Worm (Caenorhabditis elegans) whole organism, midembryonic: ENCODE results near the gene fbxa-75.

Experiments used
- T22C8.4 ChIP-seq: fragments of 200-800 bp; sonication (Bioruptor generic); IDR thresholded peaks from 2 replicates; pipeline ENCODE4 v1.3.6; 2022; ENCODE audit warnings: missing genetic modification characterization, missing compliant biosample characterization
- cog-1 ChIP-seq: sonication (generic microtip); optimal IDR thresholded peaks from 2 replicates; lab custom pipeline; 2016; ENCODE audit warnings: missing genetic modification characterization, missing compliant biosample characterization
- flt-1 ChIP-seq: fragments of 200-800 bp; sonication (Bioruptor generic); IDR thresholded peaks from 2 replicates; pipeline ENCODE4 v1.3.6; 2022; ENCODE audit warnings: missing genetic modification characterization, missing compliant biosample characterization
- ztf-29 ChIP-seq: fragments of 200-800 bp; sonication (Bioruptor generic); IDR thresholded peaks from 2 replicates; pipeline ENCODE4 v1.3.6; 2022; ENCODE audit warnings: missing genetic modification reagents, missing genetic modification characterization, missing compliant biosample characterization

DNA sequence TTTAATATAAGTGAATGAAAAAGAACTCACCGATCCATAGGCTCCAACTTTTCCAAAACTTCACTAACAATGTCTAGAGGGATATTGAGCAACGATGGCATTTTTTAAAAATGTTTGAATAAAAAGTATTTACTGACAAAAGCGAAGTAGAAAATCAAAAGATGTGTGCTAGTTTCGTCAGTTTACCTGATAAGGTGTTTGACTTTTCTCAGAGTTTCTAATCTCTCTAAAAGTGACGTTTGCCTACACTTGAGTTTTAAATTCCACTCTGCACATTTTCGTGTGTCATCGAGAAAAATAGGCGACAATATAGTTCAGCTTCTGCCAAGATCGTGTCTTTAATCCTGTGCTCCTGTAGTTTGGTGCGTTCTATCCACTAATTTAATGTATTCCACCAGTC is 18.0 kb downstream of the fbxa-75 start, which contains the start of gene fbxa-15:
- TF ChIP-seq ztf-29 (GFP tag; lab: Robert Waterston, UW) (no peak), cog-1 (tag; lab: Kevin White, UChicago) (no peak), flt-1 (GFP tag; lab: Robert Waterston, UW) (no peak), T22C8.4 (GFP tag; lab: Robert Waterston, UW) (no peak)
